Fruit fly (Drosophila melanogaster) whole organism, adult: ENCODE measurements around the gene Rbfox1.

Source experiments
- CG14711 ChIP-seq: fragments of 200-800 bp; sonication (Bioruptor generic); optimal IDR thresholded peaks from 2 replicates; lab custom pipeline; 2018; ENCODE audit warnings: missing biosample characterization, mild to moderate bottlenecking, missing genetic modification characterization, moderate library complexity
- CG7045 ChIP-seq: fragments of 200-800 bp; sonication (Bioruptor generic); optimal IDR thresholded peaks from 2 replicates; lab custom pipeline; 2017; ENCODE audit warnings: missing biosample characterization, mild to moderate bottlenecking, missing genetic modification characterization
- CG7101 ChIP-seq: fragments of 200-800 bp; sonication (Bioruptor generic); optimal IDR thresholded peaks from 2 replicates; lab custom pipeline; 2018; ENCODE audit warnings: missing biosample characterization, mild to moderate bottlenecking, missing genetic modification characterization, moderate library complexity
- Clk ChIP-seq: fragments of 200-800 bp; sonication (Bioruptor generic); optimal IDR thresholded peaks from 2 replicates; lab custom pipeline; 2017; ENCODE audit warnings: missing biosample characterization, missing genetic modification characterization
- Crg-1 ChIP-seq: fragments of 200-800 bp; sonication (Bioruptor generic); optimal IDR thresholded peaks from 2 replicates; lab custom pipeline; 2016; ENCODE audit warnings: missing biosample characterization, missing genetic modification characterization
- Hr96 ChIP-seq: fragments of 200-800 bp; sonication (Bioruptor generic); optimal IDR thresholded peaks from 2 replicates; lab custom pipeline; 2016; ENCODE audit warnings: missing biosample characterization, missing genetic modification characterization
- kay ChIP-seq: fragments of 200-800 bp; sonication (Bioruptor generic); peaks from one replicate; lab custom pipeline; 2016; ENCODE audit warnings: missing biosample characterization, missing genetic modification characterization, borderline replicate concordance
- toe ChIP-seq: fragments of 200-800 bp; sonication (Bioruptor generic); optimal IDR thresholded peaks from 2 replicates; lab custom pipeline; 2016; ENCODE audit warnings: missing biosample characterization, missing genetic modification characterization

- TF ChIP-seq CG14711 (tag; lab: Kevin White, UChicago), result no peak
- TF ChIP-seq toe (GFP tag; lab: Kevin White, UChicago), result no peak
- no peak for TF ChIP-seq Clk (GFP tag; lab: Kevin White, UChicago)
- TF ChIP-seq kay, result no peak
- no peak for TF ChIP-seq CG7045
- TF ChIP-seq Crg-1 (GFP tag; lab: Kevin White, UChicago), result no peak
- TF ChIP-seq CG7101, result no peak
- no peak for TF ChIP-seq Hr96 (GFP tag; lab: Kevin White, UChicago)
Measured at dm6 chr3L:10553152-10553551, 71.9 kb downstream of the Rbfox1 start.
